Worm (Caenorhabditis elegans): ENCODE results near the gene C42D4.18.

The C42D4.18 gene

ce11 chrIV:7195734-7196133 lies 29.2 kb downstream of the C42D4.18 start, which contains the start of gene best-16:
best-16 (minus strand) TSS chrIV:7195834.
- TF ChIP-seq tbx-2 (tag; optimal IDR thresholded peaks at IDR 0.05) (no peak), unc-39 (tag; optimal IDR thresholded peaks at IDR 0.05) (no peak), nhr-23 (tag; optimal IDR thresholded peaks at IDR 0.05) (no peak), lin-39 (tag; optimal IDR thresholded peaks at IDR 0.05) (no peak), sea-2 (GFP tag; optimal IDR thresholded peaks at IDR 0.05) (no peak), pha-4 (tag; optimal IDR thresholded peaks at IDR 0.05) (no peak), elt-3 (tag; optimal IDR thresholded peaks at IDR 0.05) (no peak), unc-62 (GFP tag; optimal IDR thresholded peaks at IDR 0.05) (no peak), egl-5 (tag; optimal IDR thresholded peaks at IDR 0.05) (no peak), mml-1 (tag; optimal IDR thresholded peaks at IDR 0.05) (no peak), mdl-1 (tag; optimal IDR thresholded peaks at IDR 0.05) (no peak), aly-2 (tag; optimal IDR thresholded peaks at IDR 0.05) (no peak), fkh-2 (tag; optimal IDR thresholded peaks at IDR 0.05) (no peak)

ce11 chrIV:7196853-7197252 lies 30.3 kb downstream of the C42D4.18 start, which contains the start of gene unc-8:
unc-8 (plus strand) TSS chrIV:7197153.
- TF ChIP-seq sea-2 (GFP tag; optimal IDR thresholded peaks at IDR 0.05) (no peak), ceh-9 (tag; optimal IDR thresholded peaks at IDR 0.05) (no peak), unc-39 (tag; optimal IDR thresholded peaks at IDR 0.05) (no peak), ztf-4 (tag; optimal IDR thresholded peaks at IDR 0.05) (no peak), zag-1 (tag; optimal IDR thresholded peaks at IDR 0.05) (no peak), R02D3.7 (tag; optimal IDR thresholded peaks at IDR 0.05) (no peak), elt-2 (tag; optimal IDR thresholded peaks at IDR 0.05) (no peak), mdl-1 (tag; optimal IDR thresholded peaks at IDR 0.05) (no peak), lin-15B (tag; optimal IDR thresholded peaks at IDR 0.05) (no peak), mml-1 (tag; optimal IDR thresholded peaks at IDR 0.05) (no peak), jun-1 (tag; optimal IDR thresholded peaks at IDR 0.05) (no peak), elt-1 (tag; optimal IDR thresholded peaks at IDR 0.05) (no peak), nhr-43 (tag; optimal IDR thresholded peaks at IDR 0.05; ENCODE audit: poor library complexity, severe bottlenecking) (no peak), pqm-1 (tag; optimal IDR thresholded peaks at IDR 0.05) (no peak), fkh-2 (tag; optimal IDR thresholded peaks at IDR 0.05) (no peak)

- no peak for TF ChIP-seq nhr-11 (tag; optimal IDR thresholded peaks at IDR 0.05)
- no peak for TF ChIP-seq hmg-11 (tag; optimal IDR thresholded peaks at IDR 0.05)
- no peak for TF ChIP-seq nhr-28 (tag; optimal IDR thresholded peaks at IDR 0.05)
Observed at ce11 chrIV:7203696-7204095, 37.1 kb downstream of the C42D4.18 start, which contains the start of gene R13A1.3. R13A1.3 (plus strand) TSS chrIV:7203996.

- no peak for TF ChIP-seq snpc-4 (tag; optimal IDR thresholded peaks at IDR 0.05)
- TF ChIP-seq ceh-28 (tag; optimal IDR thresholded peaks at IDR 0.05), result no peak
- TF ChIP-seq mdl-1 (tag; optimal IDR thresholded peaks at IDR 0.05), result no peak
- no peak for TF ChIP-seq zag-1 (tag; optimal IDR thresholded peaks at IDR 0.05)
- TF ChIP-seq unc-62 (GFP tag; optimal IDR thresholded peaks at IDR 0.05), result no peak
- TF ChIP-seq elt-2 (tag; optimal IDR thresholded peaks at IDR 0.05), result no peak
- no peak for TF ChIP-seq daf-12 (tag; optimal IDR thresholded peaks at IDR 0.05)
- TF ChIP-seq ama-1 (optimal IDR thresholded peaks at IDR 0.05), result no peak
- no peak for TF ChIP-seq jun-1 (tag; optimal IDR thresholded peaks at IDR 0.05)
- no peak for TF ChIP-seq nhr-11 (tag; optimal IDR thresholded peaks at IDR 0.05)
Observed at ce11 chrIV:7205969-7206368, 39.4 kb downstream of the C42D4.18 start, which contains the start of gene kcc-1. kcc-1 (plus strand) TSS chrIV:7206269.

ce11 chrIV:7208961-7209360 lies 42.4 kb downstream of the C42D4.18 start:
- TF ChIP-seq hmg-11 (tag; optimal IDR thresholded peaks at IDR 0.05) (no peak), nhr-43 (tag; optimal IDR thresholded peaks at IDR 0.05; ENCODE audit: poor library complexity, severe bottlenecking) (no peak), ceh-28 (tag; optimal IDR thresholded peaks at IDR 0.05) (no peak), nhr-76 (tag; optimal IDR thresholded peaks at IDR 0.05) (no peak), nhr-11 (tag; optimal IDR thresholded peaks at IDR 0.05) (no peak), snpc-4 (tag; optimal IDR thresholded peaks at IDR 0.05) (no peak), ceh-9 (tag; optimal IDR thresholded peaks at IDR 0.05) (no peak), nhr-23 (tag; optimal IDR thresholded peaks at IDR 0.05) (no peak), ztf-4 (tag; optimal IDR thresholded peaks at IDR 0.05) (no peak), lin-39 (tag; optimal IDR thresholded peaks at IDR 0.05) (no peak), sea-2 (GFP tag; optimal IDR thresholded peaks at IDR 0.05) (no peak), nfya-1 (tag; optimal IDR thresholded peaks at IDR 0.05; ENCODE audit: insufficient read depth) (no peak), egl-27 (tag; optimal IDR thresholded peaks at IDR 0.05) (no peak), unc-39 (tag; optimal IDR thresholded peaks at IDR 0.05) (no peak), R02D3.7 (tag; optimal IDR thresholded peaks at IDR 0.05) (no peak), ama-1 (optimal IDR thresholded peaks at IDR 0.05) (no peak), elt-1 (tag; optimal IDR thresholded peaks at IDR 0.05) (no peak), nhr-12 (tag; optimal IDR thresholded peaks at IDR 0.05) (no peak), jun-1 (tag; optimal IDR thresholded peaks at IDR 0.05) (no peak)

Data from whole organism, L3 larva.